Worm (Caenorhabditis elegans) whole organism, dauer: Measurements from ENCODE around the gene ZC250.5.

Experiments
- unc-62 ChIP-seq: sonication (generic microtip); optimal IDR thresholded peaks from 2 replicates; lab custom pipeline; 2017; ENCODE audit warnings: missing biosample characterization, missing genetic modification reagents, missing genetic modification characterization

The ZC250.5 gene

ce11 chrV:5788650-5789049 is 16.9 kb upstream of the ZC250.5 start:
- no peak for TF ChIP-seq unc-62 (GFP tag; lab: Kevin White, UChicago)

ce11 chrV:5790497-5791280 is 14.9 kb upstream of the ZC250.5 start, which contains the start of the genes nhr-142 and F44E7.9:
Gene nhr-142 (minus strand): TSS chrV:5790553.
Gene F44E7.9 (plus strand): TSS chrV:5791230.
- TF ChIP-seq unc-62 (GFP tag; lab: Kevin White, UChicago) = no peak

- TF ChIP-seq unc-62 (GFP tag; lab: Kevin White, UChicago) = no peak
Measured at ce11 chrV:5792031-5792430, 13.5 kb upstream of the ZC250.5 start, which contains the start of gene ZC250.2. Gene ZC250.2 (plus strand): TSS chrV:5792331.

ce11 chrV:5798132-5798531 is 7.4 kb upstream of the ZC250.5 start, which contains the start of gene nstp-3:
Gene nstp-3 (minus strand): TSS chrV:5798232.
- no peak for TF ChIP-seq unc-62 (GFP tag; lab: Kevin White, UChicago)

ce11 chrV:5799373-5799772 is 6.2 kb upstream of the ZC250.5 start, which contains the start of gene cyn-17:
Gene cyn-17 (plus strand): TSS chrV:5799673.
- no peak for TF ChIP-seq unc-62 (GFP tag; lab: Kevin White, UChicago)

ce11 chrV:5813060-5813659 is 7.6 kb downstream of the ZC250.5 start, which contains the start of gene ZC250.4:
Gene ZC250.4 (minus strand): TSS chrV:5813137.
- TF ChIP-seq unc-62 (GFP tag; lab: Kevin White, UChicago) = no peak

ce11 chrV:5816470-5817061 is 11.0 kb downstream of the ZC250.5 start:
- TF ChIP-seq unc-62 (GFP tag; lab: Kevin White, UChicago) = no peak

- TF ChIP-seq unc-62 (GFP tag; lab: Kevin White, UChicago) = no peak
Measured at ce11 chrV:5819903-5820302, 14.3 kb downstream of the ZC250.5 start.

- no peak for TF ChIP-seq unc-62 (GFP tag; lab: Kevin White, UChicago)
Measured at ce11 chrV:5820401-5820800, 14.8 kb downstream of the ZC250.5 start.

- TF ChIP-seq unc-62 (GFP tag; lab: Kevin White, UChicago) = no peak
Measured at ce11 chrV:5821451-5822143, 16.0 kb downstream of the ZC250.5 start.

ce11 chrV:5822968-5823367 is 17.4 kb downstream of the ZC250.5 start:
- TF ChIP-seq unc-62 (GFP tag; lab: Kevin White, UChicago) = no peak

ce11 chrV:5825478-5825877 is 19.9 kb downstream of the ZC250.5 start:
- TF ChIP-seq unc-62 (GFP tag; lab: Kevin White, UChicago) = no peak

- no peak for TF ChIP-seq unc-62 (GFP tag; lab: Kevin White, UChicago)
Measured at ce11 chrV:5826592-5826991, 21.0 kb downstream of the ZC250.5 start, which contains the start of gene let-418. Gene let-418 (plus strand): TSS chrV:5826833.

ce11 chrV:5831253-5831652 is 25.7 kb downstream of the ZC250.5 start:
- TF ChIP-seq unc-62 (GFP tag; lab: Kevin White, UChicago) = no peak

- no peak for TF ChIP-seq unc-62 (GFP tag; lab: Kevin White, UChicago)
Measured at ce11 chrV:5832799-5833198, 27.2 kb downstream of the ZC250.5 start.
